Worm (Caenorhabditis elegans): ENCODE data around the gene R05C11.4.

Gene R05C11.4

DNA sequence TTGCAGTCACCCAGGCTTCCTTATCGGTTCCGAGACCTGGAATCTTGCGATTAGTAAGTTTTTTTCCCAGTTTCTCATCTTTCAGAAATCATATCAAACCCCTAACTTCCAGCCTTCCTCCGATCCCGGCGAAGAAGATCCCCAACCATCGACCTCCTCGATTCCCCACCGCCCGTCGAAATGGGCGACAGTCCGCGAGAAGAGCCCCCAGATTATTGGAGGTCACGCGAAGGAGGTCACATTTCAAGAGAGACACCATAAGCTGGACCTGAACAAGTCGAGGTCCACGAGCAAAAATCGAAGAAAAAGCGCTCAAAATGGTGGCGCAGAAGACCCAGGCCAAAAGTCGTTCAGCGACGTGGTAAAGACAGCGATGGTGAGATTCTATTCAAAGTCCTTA, 13.8 kb upstream of the R05C11.4 start:
- no peak for TF ChIP-seq lsy-2 (tag; optimal IDR thresholded peaks at IDR 0.05)
- no peak for TF ChIP-seq cnd-1 (tag; optimal IDR thresholded peaks at IDR 0.05)
- no peak for TF ChIP-seq ces-1 (GFP tag; optimal IDR thresholded peaks at IDR 0.05)
- TF ChIP-seq blmp-1 (tag; optimal IDR thresholded peaks at IDR 0.05), result no peak
- no peak for TF ChIP-seq nhr-28 (tag; optimal IDR thresholded peaks at IDR 0.05)
- TF ChIP-seq nhr-12 (tag; optimal IDR thresholded peaks at IDR 0.05), result no peak
- TF ChIP-seq lin-13 (tag; optimal IDR thresholded peaks at IDR 0.05), result no peak
- no peak for TF ChIP-seq ceh-83 (GFP tag; optimal IDR thresholded peaks at IDR 0.05)
- TF ChIP-seq mab-5 (tag; optimal IDR thresholded peaks at IDR 0.05), result no peak
- no peak for TF ChIP-seq unc-120 (tag; optimal IDR thresholded peaks at IDR 0.05; ENCODE audit: poor library complexity, severe bottlenecking)
- TF ChIP-seq pha-4 (tag; optimal IDR thresholded peaks at IDR 0.05), result no peak
- no peak for TF ChIP-seq unc-39 (tag; optimal IDR thresholded peaks at IDR 0.05)
- TF ChIP-seq elt-3 (tag; optimal IDR thresholded peaks at IDR 0.05), result no peak
- TF ChIP-seq M03D4.4 (tag; optimal IDR thresholded peaks at IDR 0.05), result no peak
- TF ChIP-seq mep-1 (tag; optimal IDR thresholded peaks at IDR 0.05), result no peak
- TF ChIP-seq elt-1 (tag; optimal IDR thresholded peaks at IDR 0.05; ENCODE audit: borderline replicate concordance, insufficient read depth), result no peak
- no peak for TF ChIP-seq ceh-43 (GFP tag; optimal IDR thresholded peaks at IDR 0.05)
- no peak for TF ChIP-seq ztf-11 (tag; optimal IDR thresholded peaks at IDR 0.05)
- TF ChIP-seq hlh-1 (tag; optimal IDR thresholded peaks at IDR 0.05), result no peak
- no peak for TF ChIP-seq drap-1 (GFP tag; optimal IDR thresholded peaks at IDR 0.05)

DNA sequence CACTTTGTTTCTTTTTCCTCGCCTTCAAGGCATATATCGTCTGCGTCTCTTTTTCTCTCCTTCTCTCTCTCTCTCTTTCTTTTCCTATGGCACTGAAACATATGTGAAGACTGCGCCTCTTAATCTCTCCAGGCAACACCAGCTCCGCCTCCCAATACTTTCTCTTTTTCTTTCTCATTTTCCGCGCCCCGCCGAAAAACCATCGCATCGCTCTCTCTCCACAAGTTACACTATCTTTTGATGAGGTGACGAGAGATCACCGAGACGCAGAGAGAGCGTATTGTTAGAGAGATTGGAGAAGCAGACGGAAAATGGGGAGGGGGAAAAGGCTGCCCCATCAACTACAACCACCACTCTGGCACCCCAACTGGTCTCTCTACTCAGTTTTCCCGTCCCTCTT, 2.5 kb upstream of the R05C11.4 start:
- TF ChIP-seq ces-1 (GFP tag; optimal IDR thresholded peaks at IDR 0.05) (peak; percentile 82), snpc-4 (tag; optimal IDR thresholded peaks at IDR 0.05) (no peak), unc-39 (tag; optimal IDR thresholded peaks at IDR 0.05) (no peak), ham-2 (GFP tag; optimal IDR thresholded peaks at IDR 0.05) (peak; percentile 15), zip-8 (tag; optimal IDR thresholded peaks at IDR 0.05) (no peak), nhr-2 (tag; optimal IDR thresholded peaks at IDR 0.05) (no peak), hlh-1 (tag; optimal IDR thresholded peaks at IDR 0.05) (peak; percentile 16), unc-120 (tag; optimal IDR thresholded peaks at IDR 0.05; ENCODE audit: poor library complexity, severe bottlenecking) (peak; percentile 85), lin-32 (GFP tag; optimal IDR thresholded peaks at IDR 0.05) (no peak), mab-5 (tag; optimal IDR thresholded peaks at IDR 0.05) (no peak), lin-13 (tag; optimal IDR thresholded peaks at IDR 0.05) (no peak), nhr-28 (tag; optimal IDR thresholded peaks at IDR 0.05) (no peak), pha-4 (tag; optimal IDR thresholded peaks at IDR 0.05) (no peak), ceh-83 (GFP tag; optimal IDR thresholded peaks at IDR 0.05) (no peak), cnd-1 (tag; optimal IDR thresholded peaks at IDR 0.05) (no peak), blmp-1 (tag; optimal IDR thresholded peaks at IDR 0.05) (peak; percentile 81), M03D4.4 (tag; optimal IDR thresholded peaks at IDR 0.05) (peak; percentile 54), ztf-11 (tag; optimal IDR thresholded peaks at IDR 0.05) (no peak), elt-1 (tag; optimal IDR thresholded peaks at IDR 0.05; ENCODE audit: borderline replicate concordance, insufficient read depth) (no peak), flh-1 (GFP tag; optimal IDR thresholded peaks at IDR 0.05) (no peak), lsy-2 (tag; optimal IDR thresholded peaks at IDR 0.05) (peak; percentile 66), ceh-39 (tag; optimal IDR thresholded peaks at IDR 0.05) (no peak), sptf-1 (tag; optimal IDR thresholded peaks at IDR 0.05) (peak; percentile 37), elt-3 (tag; optimal IDR thresholded peaks at IDR 0.05) (no peak), bed-3 (GFP tag; optimal IDR thresholded peaks at IDR 0.05) (no peak), mls-2 (tag; optimal IDR thresholded peaks at IDR 0.05) (peak; percentile 57), nhr-12 (tag; optimal IDR thresholded peaks at IDR 0.05) (no peak), ceh-43 (GFP tag; optimal IDR thresholded peaks at IDR 0.05) (no peak), tbx-8 (GFP tag; optimal IDR thresholded peaks at IDR 0.05) (no peak), nhr-76 (tag; optimal IDR thresholded peaks at IDR 0.05) (no peak), mep-1 (tag; optimal IDR thresholded peaks at IDR 0.05) (peak; percentile 68), sem-2 (GFP tag; optimal IDR thresholded peaks at IDR 0.05) (no peak), nhr-237 (tag; optimal IDR thresholded peaks at IDR 0.05) (peak; percentile 71), unc-62 (GFP tag; optimal IDR thresholded peaks at IDR 0.05) (peak; percentile 76), drap-1 (GFP tag; optimal IDR thresholded peaks at IDR 0.05) (peak; percentile 57)

- TF ChIP-seq unc-39 (tag; optimal IDR thresholded peaks at IDR 0.05), result no peak
- TF ChIP-seq ces-1 (GFP tag; optimal IDR thresholded peaks at IDR 0.05), result peak; percentile 96
Observed at ce11 chrIV:2052337-2052736, 1.0 kb downstream of the R05C11.4 start.

DNA sequence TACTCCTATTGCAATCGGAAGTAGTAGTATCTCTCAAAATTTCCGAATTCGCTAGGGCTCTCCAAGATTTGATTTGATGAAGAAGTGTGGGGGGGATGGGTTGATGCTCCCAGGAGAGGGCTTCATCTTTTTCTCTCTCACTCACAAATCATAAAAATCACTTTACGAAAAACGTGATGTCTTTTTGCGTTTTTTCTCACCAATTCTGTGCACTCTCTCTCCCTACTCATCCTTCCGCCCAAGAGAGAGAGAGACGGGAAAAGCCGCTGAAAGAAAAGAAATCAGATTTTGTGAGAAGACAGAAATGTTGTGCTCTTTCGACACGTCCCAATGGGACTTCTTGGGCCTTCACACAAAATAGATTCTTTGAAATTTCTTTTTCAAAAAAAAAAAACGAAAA, 2.3 kb downstream of the R05C11.4 start:
- TF ChIP-seq ces-1 (GFP tag; optimal IDR thresholded peaks at IDR 0.05), result peak; percentile 93
- peak; percentile 31 for TF ChIP-seq unc-120 (tag; optimal IDR thresholded peaks at IDR 0.05; ENCODE audit: poor library complexity, severe bottlenecking)
- peak; percentile 0 for TF ChIP-seq unc-62 (GFP tag; optimal IDR thresholded peaks at IDR 0.05)
- no peak for TF ChIP-seq bed-3 (GFP tag; optimal IDR thresholded peaks at IDR 0.05)
